Fruit fly (Drosophila melanogaster): ENCODE measurements around the gene tnc.

DNA sequence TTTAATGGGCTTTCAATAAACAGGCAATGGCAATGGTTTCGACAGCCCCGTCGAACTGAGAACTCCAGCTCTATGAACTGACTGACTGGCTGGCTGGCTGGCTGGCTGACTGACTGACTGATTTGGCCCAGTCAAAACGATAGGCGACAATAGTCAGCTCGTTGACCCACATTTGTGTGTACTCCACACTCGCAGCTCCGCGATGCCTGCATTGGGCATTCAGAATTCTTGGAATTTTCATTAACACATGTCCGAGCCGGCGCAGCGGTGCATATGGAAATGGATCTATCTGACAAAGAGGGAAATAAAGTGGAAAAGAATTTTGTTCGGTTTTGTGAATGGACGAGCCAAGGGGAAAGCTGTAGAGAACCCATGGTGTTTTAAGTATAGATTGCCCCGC lies 18.1 kb downstream of the tnc start:
- TF ChIP-seq Dll (optimal IDR thresholded peaks at IDR 0.05) (no peak), usp (GFP tag; optimal IDR thresholded peaks at IDR 0.05) (no peak), psq (optimal IDR thresholded peaks at IDR 0.05) (no peak), pan (optimal IDR thresholded peaks at IDR 0.05) (no peak), CG8478 (optimal IDR thresholded peaks at IDR 0.05) (no peak)

Measured in whole organism.